Worm (Caenorhabditis elegans) whole organism, young adult: ENCODE results near the gene clec-185.
"Not testable (repeated sequence)": the region's sequence is repeated elsewhere in the genome, so short reads cannot be mapped to it uniquely, and the experiment has no call there.

Experiments used
- C06A6.2 ChIP-seq: fragments of 200-800 bp; sonication (Bioruptor generic); conservative IDR thresholded peaks from 2 replicates; pipeline ENCODE4 v1.3.6; 2022; ENCODE audit warnings: missing genetic modification characterization, missing compliant biosample characterization
- F22D6.2 ChIP-seq: sonication (generic microtip); optimal IDR thresholded peaks from 2 replicates; lab custom pipeline; 2016; ENCODE audit warnings: mild to moderate bottlenecking, missing genetic modification characterization, missing compliant biosample characterization
- F23B12.7 ChIP-seq: sonication (generic microtip); optimal IDR thresholded peaks from 2 replicates; lab custom pipeline; 2017; ENCODE audit warnings: missing genetic modification characterization, mild to moderate bottlenecking, missing compliant biosample characterization, antibody characterized with exemption, moderate library complexity; ENCODE audit not compliant: insufficient read depth
- F33H1.4 ChIP-seq: fragments of 200-800 bp; sonication (Bioruptor generic); IDR thresholded peaks from 2 replicates; pipeline ENCODE4 v1.3.6; 2022; ENCODE audit warnings: missing genetic modification reagents, missing genetic modification characterization, missing compliant biosample characterization
- F39B2.1 ChIP-seq: fragments of 200-800 bp; sonication (Bioruptor generic); IDR thresholded peaks from 2 replicates; pipeline ENCODE4 v1.3.6; 2022; ENCODE audit warnings: missing genetic modification reagents, missing genetic modification characterization, missing compliant biosample characterization
- Y53F4B.3 ChIP-seq: fragments of 200-800 bp; sonication (Bioruptor generic); IDR thresholded peaks from 2 replicates; pipeline ENCODE4 v1.3.6; 2022; ENCODE audit warnings: missing genetic modification reagents, missing genetic modification characterization, missing compliant biosample characterization
- Y56A3A.18 ChIP-seq: fragments of 200-800 bp; sonication (Bioruptor generic); IDR thresholded peaks from 2 replicates; pipeline ENCODE4 v1.3.6; 2022; ENCODE audit warnings: missing genetic modification reagents, missing genetic modification characterization, missing compliant biosample characterization
- Y95B8A.8 ChIP-seq: fragments of 200-800 bp; sonication (Bioruptor generic); IDR thresholded peaks from 2 replicates; pipeline ENCODE4 v1.3.6; 2022; ENCODE audit warnings: missing genetic modification reagents, missing genetic modification characterization, missing compliant biosample characterization
- ZK185.1 ChIP-seq: sonication (generic microtip); optimal IDR thresholded peaks from 2 replicates; lab custom pipeline; 2016; ENCODE audit warnings: mild to moderate bottlenecking, missing genetic modification characterization, missing compliant biosample characterization; ENCODE audit not compliant: poor library complexity, severe bottlenecking
- ama-1 ChIP-seq, 3 experiments: fragments of 150-350 bp in 1 of 3; sonication (generic microtip) in 2 of 3; optimal IDR thresholded peaks; 2 replicates each; lab custom pipeline; 2014 to 2018; ENCODE audit warnings: missing biosample characterization in 2 of 3, missing genetic modification characterization in 2 of 3, missing genetic modification reagents in 2 of 3
- aptf-2 ChIP-seq: fragments of 200-800 bp; sonication (Bioruptor generic); conservative IDR thresholded peaks from 2 replicates; pipeline ENCODE4 v1.3.6; 2022; ENCODE audit warnings: missing genetic modification reagents, missing genetic modification characterization, missing compliant biosample characterization
- aptf-3 ChIP-seq: fragments of 200-800 bp; sonication (Bioruptor generic); IDR thresholded peaks from 2 replicates; pipeline ENCODE4 v1.3.6; 2022; ENCODE audit warnings: missing genetic modification characterization, missing compliant biosample characterization
- athp-1 ChIP-seq: sonication (generic microtip); optimal IDR thresholded peaks from 2 replicates; lab custom pipeline; 2017; ENCODE audit warnings: mild to moderate bottlenecking, missing genetic modification characterization, missing compliant biosample characterization
- ceh-100 ChIP-seq: fragments of 200-800 bp; sonication (Bioruptor generic); IDR thresholded peaks from 2 replicates; pipeline ENCODE4 v1.3.6; 2022; ENCODE audit warnings: missing genetic modification reagents, missing genetic modification characterization, missing compliant biosample characterization
- ceh-40 ChIP-seq: fragments of 200-800 bp; sonication (Bioruptor generic); IDR thresholded peaks from 2 replicates; pipeline ENCODE4 v1.3.6; 2022; ENCODE audit warnings: missing genetic modification characterization, missing compliant biosample characterization
- die-1 ChIP-seq: sonication (generic microtip); optimal IDR thresholded peaks from 2 replicates; lab custom pipeline; 2016; ENCODE audit warnings: missing genotype, mild to moderate bottlenecking, missing genetic modification characterization, missing compliant biosample characterization
- dox-1 ChIP-seq: fragments of 200-800 bp; sonication (Bioruptor generic); IDR thresholded peaks from 2 replicates; pipeline ENCODE4 v1.3.6; 2022; ENCODE audit warnings: missing genetic modification reagents, missing genetic modification characterization, missing compliant biosample characterization
- dpff-1 ChIP-seq: sonication (generic microtip); optimal IDR thresholded peaks from 2 replicates; lab custom pipeline; 2017; ENCODE audit warnings: mild to moderate bottlenecking, missing genetic modification characterization, missing compliant biosample characterization
- egl-44 ChIP-seq: fragments of 200-800 bp; sonication (Bioruptor generic); IDR thresholded peaks from 2 replicates; pipeline ENCODE4 v1.3.6; 2022; ENCODE audit warnings: missing genetic modification reagents, missing genetic modification characterization, missing compliant biosample characterization
- gei-17 ChIP-seq: fragments of 200-800 bp; sonication (Bioruptor generic); optimal IDR thresholded peaks from 2 replicates; lab custom pipeline; 2018; ENCODE audit warnings: mild to moderate bottlenecking, missing genetic modification characterization, missing compliant biosample characterization
- hmg-1.2 ChIP-seq: fragments of 200-800 bp; sonication (Bioruptor generic); IDR thresholded peaks from 2 replicates; pipeline ENCODE4 v1.3.6; 2022; ENCODE audit warnings: missing genetic modification reagents, missing genetic modification characterization, missing compliant biosample characterization
- hrde-1 ChIP-seq: sonication (generic microtip); optimal IDR thresholded peaks from 2 replicates; lab custom pipeline; 2016; ENCODE audit warnings: missing genetic modification characterization, mild to moderate bottlenecking, missing compliant biosample characterization, moderate library complexity, missing genotype, missing genetic modification reagents, borderline replicate concordance
- lin-26 ChIP-seq: fragments of 200-800 bp; sonication (Bioruptor generic); IDR thresholded peaks from 2 replicates; pipeline ENCODE4 v1.3.6; 2022; ENCODE audit warnings: missing genetic modification reagents, missing genetic modification characterization, missing compliant biosample characterization
- lin-35 ChIP-seq, 3 experiments: fragments of 150-350 bp in 2 of 3; sonication (generic microtip) in 1 of 3; optimal IDR thresholded peaks; 2 replicates each; lab custom pipeline; 2014 to 2018; ENCODE audit warnings: missing biosample characterization in 3 of 3, missing genetic modification characterization in 3 of 3, missing genetic modification reagents in 3 of 3
- lin-40 ChIP-seq: sonication (generic microtip); optimal IDR thresholded peaks from 2 replicates; lab custom pipeline; 2016; ENCODE audit warnings: missing genetic modification characterization, mild to moderate bottlenecking, missing compliant biosample characterization, missing genotype, missing genetic modification reagents
- mxl-1 ChIP-seq: sonication (generic microtip); optimal IDR thresholded peaks from 2 replicates; lab custom pipeline; 2016; ENCODE audit warnings: missing genetic modification characterization, missing compliant biosample characterization
- nfya-2 ChIP-seq: fragments of 200-800 bp; sonication (Bioruptor generic); IDR thresholded peaks from 2 replicates; pipeline ENCODE4 v1.3.6; 2022; ENCODE audit warnings: missing genetic modification reagents, missing genetic modification characterization, missing compliant biosample characterization
- nfyb-1 ChIP-seq: fragments of 200-800 bp; sonication (Bioruptor generic); IDR thresholded peaks from 2 replicates; pipeline ENCODE4 v1.3.6; 2022; ENCODE audit warnings: missing genetic modification reagents, missing genetic modification characterization, missing compliant biosample characterization
- nhr-90 ChIP-seq: sonication (generic microtip); optimal IDR thresholded peaks from 2 replicates; lab custom pipeline; 2016; ENCODE audit warnings: missing genotype, mild to moderate bottlenecking, missing genetic modification characterization, missing compliant biosample characterization
- pha-4 ChIP-seq: fragments of 150-350 bp; sonication (generic microtip); optimal IDR thresholded peaks from 2 replicates; lab custom pipeline; 2014; ENCODE audit warnings: missing biosample characterization, missing genetic modification reagents, missing genetic modification characterization
- snpc-4 ChIP-seq, 5 experiments: fragments of 150-350 bp in 1 of 5; sonication (generic microtip) in 4 of 5; optimal IDR thresholded peaks; 2 replicates each; lab custom pipeline; 2014 to 2018; ENCODE audit warnings: missing genetic modification characterization in 5 of 5, missing biosample characterization in 3 of 5, antibody characterized with exemption in 2 of 5, mild to moderate bottlenecking in 2 of 5, missing compliant biosample characterization in 2 of 5, missing genotype in 2 of 5, moderate library complexity in 2 of 5, missing genetic modification reagents in 1 of 5
- sptf-2 ChIP-seq: fragments of 200-800 bp; sonication (Bioruptor generic); optimal IDR thresholded peaks from 2 replicates; lab custom pipeline; 2018; ENCODE audit warnings: mild to moderate bottlenecking, missing genetic modification characterization, missing compliant biosample characterization
- tbx-9 ChIP-seq: sonication (generic microtip); optimal IDR thresholded peaks from 2 replicates; lab custom pipeline; 2016; ENCODE audit warnings: borderline replicate concordance, missing genetic modification characterization, inconsistent platforms, missing compliant biosample characterization
- zim-3 ChIP-seq: sonication (generic microtip); optimal IDR thresholded peaks from 2 replicates; lab custom pipeline; 2017; ENCODE audit warnings: mild to moderate bottlenecking, missing genetic modification characterization, moderate library complexity, missing compliant biosample characterization
- ztf-18 ChIP-seq: sonication (generic microtip); optimal IDR thresholded peaks from 2 replicates; lab custom pipeline; 2016; ENCODE audit warnings: missing genotype, mild to moderate bottlenecking, missing genetic modification characterization, missing compliant biosample characterization

clec-185 gene

DNA sequence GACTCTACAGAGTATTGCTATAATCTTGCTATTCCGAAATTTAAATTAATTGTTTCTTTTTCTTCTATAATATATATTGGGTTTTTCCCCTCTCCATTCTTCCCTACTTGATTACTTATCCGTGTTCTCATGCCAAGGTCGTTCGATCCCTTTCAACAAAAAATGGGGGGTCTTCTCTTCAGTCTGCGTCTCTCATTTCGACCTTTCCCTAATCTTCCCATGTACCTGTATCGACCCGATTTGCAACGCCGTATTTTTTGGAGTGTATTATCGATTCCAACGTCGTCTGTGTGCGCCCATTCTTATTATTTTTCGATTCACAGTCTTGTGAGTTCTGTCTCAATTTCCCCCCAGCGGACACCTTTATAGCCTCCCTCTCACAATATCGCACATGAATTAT is 29.3 kb downstream of the clec-185 start:
- TF ChIP-seq lin-40 (no peak), dpff-1 (tag; lab: Kevin White, UChicago) (no peak), egl-44 (GFP tag; lab: Robert Waterston, UW) (no peak), C06A6.2 (GFP tag; lab: Robert Waterston, UW) (no peak), nhr-90 (tag; lab: Kevin White, UChicago) (no peak), sptf-2 (no peak), ceh-100 (GFP tag; lab: Robert Waterston, UW) (no peak), pha-4 (no peak), lin-26 (no peak), hmg-1.2 (GFP tag; lab: Robert Waterston, UW) (peak; percentile 41; the same call in 1 of the 2 replicates), aptf-2 (0 out of 2 replicates have a peak, but pooled peaks have one; percentile 60)

DNA sequence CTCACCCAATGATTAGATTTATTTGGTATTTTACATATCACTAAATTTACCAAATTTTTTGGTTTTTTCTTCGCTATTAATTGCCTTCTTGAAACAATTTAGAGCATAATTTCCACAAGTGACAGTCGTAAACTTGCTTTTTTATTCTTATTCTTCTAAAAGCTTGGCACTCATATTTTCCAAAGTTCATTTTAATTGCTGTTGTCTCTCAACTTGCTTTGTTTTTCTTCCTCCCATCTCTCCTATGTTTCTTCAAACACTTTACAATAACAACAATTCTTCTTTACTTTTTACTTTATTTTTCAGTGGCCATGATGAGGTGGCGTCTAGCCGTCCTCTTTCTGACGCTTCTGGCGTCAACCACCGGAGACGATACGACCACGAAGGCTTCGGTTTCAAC is 29.9 kb downstream of the clec-185 start, which contains the start of gene igdb-2:
Gene igdb-2 (plus strand): TSS at position 301 of the 400 bp plus-strand sequence.
- TF ChIP-seq sptf-2 (no peak), ceh-40 (GFP tag; lab: Robert Waterston, UW) (no peak), nfyb-1 (no peak), hrde-1 (tag; lab: Kevin White, UChicago) (no peak), snpc-4 (GFP tag; optimal IDR thresholded peaks at IDR 0.05; lab: Kevin White, UChicago) (no peak), snpc-4 (tag; optimal IDR thresholded peaks at IDR 0.05; lab: Kevin White, UChicago) (no peak), mxl-1 (tag; lab: Kevin White, UChicago) (no peak), dox-1 (no peak), Y53F4B.3 (GFP tag; lab: Robert Waterston, UW) (no peak), F33H1.4 (GFP tag; lab: Robert Waterston, UW) (no peak), ztf-18 (tag; lab: Kevin White, UChicago) (no peak), Y95B8A.8 (GFP tag; lab: Robert Waterston, UW) (no peak), lin-26 (no peak), F22D6.2 (no peak), ZK185.1 (no peak), tbx-9 (no peak), die-1 (tag; lab: Kevin White, UChicago) (no peak), lin-35 (GFP tag; optimal IDR thresholded peaks at IDR 0.05; lab: Kevin White, UChicago) (no peak)

DNA sequence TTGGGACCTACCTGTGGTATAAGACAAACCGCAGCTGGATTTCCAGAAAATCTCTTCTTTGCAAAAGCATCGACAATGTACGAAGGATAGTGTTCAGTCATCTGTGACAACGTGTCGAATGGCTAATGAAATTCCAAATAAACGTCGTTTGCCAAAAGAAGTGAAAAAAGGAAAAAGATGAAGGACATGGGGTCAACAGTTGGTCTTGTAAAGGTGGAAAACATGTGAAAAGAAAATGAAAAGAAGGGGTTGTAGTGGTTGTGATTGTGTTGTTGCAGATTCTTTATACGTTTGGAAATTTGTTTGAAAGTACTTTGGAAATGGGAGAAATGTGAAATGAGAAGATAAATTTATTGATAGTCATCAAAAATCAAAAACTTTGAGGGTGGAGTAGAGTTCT is 38.5 kb downstream of the clec-185 start, which contains the start of gene T04A11.1:
Gene T04A11.1 (minus strand): TSS at position 101 of the 400 bp plus-strand sequence.
- TF ChIP-seq gei-17; aptf-3 (GFP tag; lab: Robert Waterston, UW); nfya-2 (GFP tag; lab: Robert Waterston, UW): not testable (repeated sequence)
- TF ChIP-seq, all 124 proteins: peak for 0; not testable (repeated sequence) for 124

DNA sequence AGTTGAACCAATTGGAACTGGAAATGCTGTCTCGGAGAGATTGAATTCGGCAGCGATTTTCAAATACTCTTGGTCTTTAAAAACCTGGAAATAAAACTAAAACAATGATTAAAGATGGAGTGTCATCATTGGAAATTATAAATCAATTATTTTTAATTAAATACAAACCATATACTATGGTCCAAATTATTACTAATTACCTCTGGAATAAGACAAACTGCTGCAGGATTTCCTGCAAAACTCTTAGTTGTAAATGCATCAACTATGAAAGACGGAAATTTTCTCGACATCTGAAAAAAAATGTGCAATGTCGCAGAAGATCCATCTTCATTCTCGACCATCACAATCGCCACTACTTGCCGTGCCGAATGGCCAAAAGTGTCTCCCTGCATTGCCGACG is 40.3 kb downstream of the clec-185 start, which contains the start of gene igdb-1:
Gene igdb-1 (plus strand): TSS at position 301 of the 400 bp plus-strand sequence.
- not testable (repeated sequence) for TF ChIP-seq zim-3 (tag; lab: Kevin White, UChicago); F39B2.1; Y56A3A.18 (GFP tag; lab: Robert Waterston, UW)

DNA sequence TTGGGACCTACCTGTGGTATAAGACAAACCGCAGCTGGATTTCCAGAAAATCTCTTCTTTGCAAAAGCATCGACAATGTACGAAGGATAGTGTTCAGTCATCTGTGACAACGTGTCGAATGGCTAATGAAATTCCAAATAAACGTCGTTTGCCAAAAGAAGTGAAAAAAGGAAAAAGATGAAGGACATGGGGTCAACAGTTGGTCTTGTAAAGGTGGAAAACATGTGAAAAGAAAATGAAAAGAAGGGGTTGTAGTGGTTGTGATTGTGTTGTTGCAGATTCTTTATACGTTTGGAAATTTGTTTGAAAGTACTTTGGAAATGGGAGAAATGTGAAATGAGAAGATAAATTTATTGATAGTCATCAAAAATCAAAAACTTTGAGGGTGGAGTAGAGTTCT is 46.0 kb downstream of the clec-185 start, which contains the start of gene T04A11.4:
Gene T04A11.4 (minus strand): TSS at position 101 of the 400 bp plus-strand sequence.
- not testable (repeated sequence) for TF ChIP-seq ama-1 (optimal IDR thresholded peaks at IDR 0.05; lab: Kevin White, UChicago); ama-1 (GFP tag; optimal IDR thresholded peaks at IDR 0.05; lab: Kevin White, UChicago); athp-1; F23B12.7 (tag; lab: Kevin White, UChicago)
